Fruit fly (Drosophila melanogaster) whole organism, embryonic: ENCODE data around the gene CG14442.

Source experiments
- Antp ChIP-seq: fragments of 200-800 bp; sonication (Bioruptor generic); optimal IDR thresholded peaks from 3 replicates; lab custom pipeline; 2016; ENCODE audit warnings: missing biosample characterization, missing genetic modification characterization
- Atf3 ChIP-seq: fragments of 200-800 bp; sonication (Bioruptor generic); optimal IDR thresholded peaks from 3 replicates; lab custom pipeline; 2016; ENCODE audit warnings: missing biosample characterization, missing genetic modification characterization
- CG10209 ChIP-seq: fragments of 200-800 bp; sonication (Bioruptor generic); optimal IDR thresholded peaks from 3 replicates; lab custom pipeline; 2017; ENCODE audit warnings: missing biosample characterization, mild to moderate bottlenecking, missing genetic modification characterization, missing genetic modification reagents
- CG10431 ChIP-seq: fragments of 200-800 bp; sonication (Bioruptor generic); optimal IDR thresholded peaks from 3 replicates; lab custom pipeline; 2018; ENCODE audit warnings: missing biosample characterization, mild to moderate bottlenecking, missing genetic modification characterization
- CG10462 ChIP-seq: fragments of 200-800 bp; sonication (Bioruptor generic); optimal IDR thresholded peaks from 2 replicates; lab custom pipeline; 2016; ENCODE audit warnings: missing biosample characterization, missing genetic modification characterization
- CG11247 ChIP-seq: fragments of 200-800 bp; sonication (Bioruptor generic); IDR thresholded peaks from 2 replicates; pipeline ENCODE4 v1.3.6; 2022; ENCODE audit warnings: missing biosample characterization, missing genetic modification characterization
- CG11456 ChIP-seq: fragments of 200-800 bp; sonication (Bioruptor generic); IDR thresholded peaks from 3 replicates; pipeline ENCODE4 v1.3.6; 2022; ENCODE audit warnings: missing biosample characterization, missing genetic modification characterization
- CG13624 ChIP-seq: fragments of 200-800 bp; sonication (Bioruptor generic); optimal IDR thresholded peaks from 2 replicates; lab custom pipeline; 2016; ENCODE audit warnings: missing biosample characterization, missing genetic modification characterization
- CG15479 ChIP-seq: fragments of 200-800 bp; sonication (Bioruptor generic); optimal IDR thresholded peaks from 3 replicates; lab custom pipeline; 2019; ENCODE audit warnings: missing biosample characterization, mild to moderate bottlenecking, missing genetic modification characterization, moderate library complexity
- CG1647 ChIP-seq: fragments of 200-800 bp; sonication (Bioruptor generic); optimal IDR thresholded peaks from 3 replicates; lab custom pipeline; 2016; ENCODE audit warnings: missing biosample characterization, missing genetic modification characterization
- CG17186 ChIP-seq: fragments of 200-800 bp; sonication (Bioruptor generic); optimal IDR thresholded peaks from 3 replicates; lab custom pipeline; 2017; ENCODE audit warnings: missing biosample characterization, missing genetic modification reagents, missing genetic modification characterization
- CG17359 ChIP-seq: fragments of 200-800 bp; sonication (Bioruptor generic); optimal IDR thresholded peaks from 3 replicates; lab custom pipeline; 2018; ENCODE audit warnings: missing biosample characterization, mild to moderate bottlenecking, missing genetic modification characterization, moderate library complexity
- CG2116 ChIP-seq: fragments of 200-800 bp; sonication (Bioruptor generic); optimal IDR thresholded peaks from 3 replicates; lab custom pipeline; 2018; ENCODE audit warnings: missing biosample characterization, mild to moderate bottlenecking, missing genetic modification characterization
- CG43689 ChIP-seq: fragments of 200-800 bp; sonication (Bioruptor generic); IDR thresholded peaks from 2 replicates; pipeline ENCODE4 v1.3.6; 2022; ENCODE audit warnings: missing biosample characterization, missing genetic modification characterization
- CG4707 ChIP-seq: fragments of 200-800 bp; sonication (Bioruptor generic); optimal IDR thresholded peaks from 2 replicates; lab custom pipeline; 2018; ENCODE audit warnings: missing biosample characterization, mild to moderate bottlenecking, missing genetic modification characterization, moderate library complexity
- CG4854 ChIP-seq: fragments of 200-800 bp; sonication (Bioruptor generic); optimal IDR thresholded peaks from 2 replicates; lab custom pipeline; 2016; ENCODE audit warnings: missing biosample characterization, missing genetic modification characterization, inconsistent platforms
- CG6813 ChIP-seq: fragments of 200-800 bp; sonication (Bioruptor generic); optimal IDR thresholded peaks from 2 replicates; lab custom pipeline; 2017; ENCODE audit warnings: missing biosample characterization, missing genetic modification characterization, mild to moderate bottlenecking, moderate library complexity, missing genetic modification reagents
- CG8478 ChIP-seq: fragments of >200 bp; optimal IDR thresholded peaks from 2 replicates; lab custom pipeline; 2018
- D19B ChIP-seq: fragments of 200-800 bp; sonication (Bioruptor generic); optimal IDR thresholded peaks from 2 replicates; lab custom pipeline; 2017; ENCODE audit warnings: missing biosample characterization, mild to moderate bottlenecking, missing genetic modification characterization
- Dbx ChIP-seq: fragments of 200-800 bp; sonication (Bioruptor generic); IDR thresholded peaks from 3 replicates; pipeline ENCODE4 v1.3.6; 2022; ENCODE audit warnings: missing biosample characterization, missing genetic modification characterization
- Deaf1 ChIP-seq: fragments of 200-800 bp; optimal IDR thresholded peaks from 3 replicates; lab custom pipeline; 2019; ENCODE audit warnings: missing biosample characterization, mild to moderate bottlenecking, missing genetic modification characterization, moderate library complexity
- Dek ChIP-seq: fragments of 200-800 bp; sonication (Bioruptor generic); optimal IDR thresholded peaks from 3 replicates; lab custom pipeline; 2019; ENCODE audit warnings: missing biosample characterization, mild to moderate bottlenecking, missing genetic modification characterization, moderate library complexity
- Dref ChIP-seq: fragments of 200-800 bp; sonication (Bioruptor generic); IDR thresholded peaks from 2 replicates; pipeline ENCODE4 v1.3.6; 2022; ENCODE audit warnings: missing biosample characterization, missing genetic modification characterization
- E2f1 ChIP-seq: fragments of 200-800 bp; sonication (Bioruptor generic); IDR thresholded peaks from 2 replicates; pipeline ENCODE4 v1.3.6; 2022; ENCODE audit warnings: missing biosample characterization, missing genetic modification characterization
- E2f2 ChIP-seq: fragments of 200-800 bp; sonication (Bioruptor generic); IDR thresholded peaks from 2 replicates; pipeline ENCODE4 v1.3.6; 2022; ENCODE audit warnings: missing biosample characterization, missing genetic modification characterization
- Eip74EF ChIP-seq, 2 experiments: fragments of 200-800 bp in 1 of 2; fragments of >200 bp in 1 of 2; sonication (Bioruptor generic) in 1 of 2; optimal IDR thresholded peaks; 2 replicates each; lab custom pipeline; 2017 to 2019; ENCODE audit warnings: missing biosample characterization in 2 of 2, missing genetic modification characterization in 2 of 2, mild to moderate bottlenecking in 1 of 2, moderate library complexity in 1 of 2
- Ets65A ChIP-seq: fragments of 200-800 bp; sonication (Bioruptor generic); peaks from one replicate; lab custom pipeline; 2016; ENCODE audit warnings: missing biosample characterization, missing genetic modification characterization
- HLH4C ChIP-seq: fragments of 200-800 bp; sonication (Bioruptor generic); IDR thresholded peaks from 3 replicates; pipeline ENCODE4 v1.3.6; 2022; ENCODE audit warnings: missing biosample characterization, missing genetic modification characterization; ENCODE audit not compliant: partially characterized antibody
- Hr51 ChIP-seq, 2 experiments: fragments of 200-800 bp; sonication (Bioruptor generic); optimal IDR thresholded peaks; 2 replicates in 1 of 2; 3 replicates in 1 of 2; lab custom pipeline; 2016 to 2018; ENCODE audit warnings: missing biosample characterization in 2 of 2, missing genetic modification characterization in 2 of 2, mild to moderate bottlenecking in 1 of 2, moderate library complexity in 1 of 2
- Lpt ChIP-seq: fragments of >200 bp; optimal IDR thresholded peaks from 2 replicates; lab custom pipeline; 2018; ENCODE audit warnings: missing biosample characterization, missing genetic modification characterization
- Med ChIP-seq: fragments of 200-800 bp; sonication (Bioruptor generic); peaks from one replicate; lab custom pipeline; 2016; ENCODE audit warnings: missing biosample characterization, missing genetic modification characterization, mild to moderate bottlenecking, inconsistent platforms, moderate library complexity
- NC2α ChIP-seq: fragments of 200-800 bp; sonication (Bioruptor generic); optimal IDR thresholded peaks from 2 replicates; lab custom pipeline; 2016; ENCODE audit warnings: missing biosample characterization, missing genetic modification characterization
- Optix ChIP-seq: fragments of 200-800 bp; sonication (Bioruptor generic); IDR thresholded peaks from 3 replicates; pipeline ENCODE4 v1.3.6; 2022; ENCODE audit warnings: missing biosample characterization, missing genetic modification characterization
- Sox100B ChIP-seq: fragments of 200-800 bp; sonication (Bioruptor generic); optimal IDR thresholded peaks from 3 replicates; lab custom pipeline; 2018; ENCODE audit warnings: missing biosample characterization, mild to moderate bottlenecking, missing genetic modification characterization
- Tbp ChIP-seq: fragments of >200 bp; optimal IDR thresholded peaks from 2 replicates; lab custom pipeline; 2018; ENCODE audit warnings: missing biosample characterization, missing genetic modification characterization
- Vsx1 ChIP-seq: fragments of 200-800 bp; sonication (Bioruptor generic); optimal IDR thresholded peaks from 2 replicates; lab custom pipeline; 2017; ENCODE audit warnings: missing biosample characterization, mild to moderate bottlenecking, missing genetic modification characterization, missing genetic modification reagents
- bab2 ChIP-seq: fragments of 200-800 bp; sonication (Bioruptor generic); optimal IDR thresholded peaks from 2 replicates; lab custom pipeline; 2016; ENCODE audit warnings: missing biosample characterization, missing genetic modification characterization
- ci ChIP-seq: fragments of 200-800 bp; sonication (Bioruptor generic); IDR thresholded peaks from 3 replicates; pipeline ENCODE4 v1.3.6; 2022; ENCODE audit warnings: missing biosample characterization, missing genetic modification characterization
- corto ChIP-seq: fragments of 200-800 bp; sonication (Bioruptor generic); optimal IDR thresholded peaks from 2 replicates; lab custom pipeline; 2016; ENCODE audit warnings: missing biosample characterization, mild to moderate bottlenecking, missing genetic modification characterization, moderate library complexity
- dati ChIP-seq: fragments of 200-800 bp; sonication (Bioruptor generic); IDR thresholded peaks from 2 replicates; pipeline ENCODE4 v1.3.6; 2022; ENCODE audit warnings: missing biosample characterization, missing genetic modification characterization
- gcm2 ChIP-seq: fragments of 200-800 bp; sonication (Bioruptor generic); optimal IDR thresholded peaks from 2 replicates; lab custom pipeline; 2016; ENCODE audit warnings: missing biosample characterization, missing genetic modification characterization
- gfzf ChIP-seq: fragments of 200-800 bp; sonication (Bioruptor generic); optimal IDR thresholded peaks from 2 replicates; lab custom pipeline; 2016; ENCODE audit warnings: missing biosample characterization, mild to moderate bottlenecking, missing genetic modification characterization, moderate library complexity
- gsb ChIP-seq: fragments of 200-800 bp; sonication (Bioruptor generic); IDR thresholded peaks from 2 replicates; pipeline ENCODE4 v1.3.6; 2022; ENCODE audit warnings: missing biosample characterization, missing genetic modification characterization
- lab ChIP-seq: fragments of 200-800 bp; sonication (Bioruptor generic); optimal IDR thresholded peaks from 3 replicates; lab custom pipeline; 2017; ENCODE audit warnings: missing biosample characterization, missing genetic modification characterization, mild to moderate bottlenecking, moderate library complexity, missing genetic modification reagents
- luna ChIP-seq: fragments of 200-800 bp; sonication (Bioruptor generic); optimal IDR thresholded peaks from 2 replicates; lab custom pipeline; 2016; ENCODE audit warnings: missing biosample characterization, missing genetic modification characterization
- otp ChIP-seq: fragments of 200-800 bp; sonication (Bioruptor generic); IDR thresholded peaks from 3 replicates; pipeline ENCODE4, ENCODE4 v1.3.6; 2022; ENCODE audit warnings: missing biosample characterization, missing genetic modification characterization
- pan ChIP-seq, 4 experiments: fragments of >200 bp in 3 of 4; fragments of 200-800 bp in 1 of 4; sonication (Bioruptor generic) in 1 of 4; optimal IDR thresholded peaks in 3 of 4; IDR thresholded peaks in 1 of 4; 2 replicates each; pipeline versions ENCODE4 v1.3.6 to Lab custom; 2017 to 2022; ENCODE audit warnings: missing biosample characterization in 2 of 4, missing genetic modification characterization in 2 of 4, mixed read lengths in 1 of 4
- peb ChIP-seq: fragments of 200-800 bp; sonication (Bioruptor generic); IDR thresholded peaks from 2 replicates; pipeline ENCODE4 v1.3.6; 2022; ENCODE audit warnings: missing biosample characterization, missing genetic modification characterization
- row ChIP-seq: fragments of 200-800 bp; sonication (Bioruptor generic); IDR thresholded peaks from 3 replicates; pipeline ENCODE4 v1.3.6; 2022; ENCODE audit warnings: missing biosample characterization, missing genetic modification characterization
- tgo ChIP-seq: fragments of 200-800 bp; sonication (Bioruptor generic); IDR thresholded peaks from 3 replicates; pipeline ENCODE4 v1.3.6; 2022; ENCODE audit warnings: missing biosample characterization, missing genetic modification characterization
- zf30C ChIP-seq: fragments of 200-800 bp; sonication (Bioruptor generic); optimal IDR thresholded peaks from 3 replicates; lab custom pipeline; 2018; ENCODE audit warnings: missing biosample characterization, mild to moderate bottlenecking, missing genetic modification characterization
- zfh2 ChIP-seq: fragments of 200-800 bp; sonication (Bioruptor generic); optimal IDR thresholded peaks from 2 replicates; lab custom pipeline; 2016; ENCODE audit warnings: missing biosample characterization, missing genetic modification characterization

CG14442 gene

dm6 chrX:6719259-6719658 lies 24.5 kb upstream of the CG14442 start (continued):
- TF ChIP-seq CG2116 (no peak), ci (GFP tag; lab: Robert Waterston, UW) (peak; percentile 40; the same call in 1 of the 3 replicates), gcm2 (no peak), row (GFP tag; lab: Robert Waterston, UW) (peak; percentile 28; the same call in 1 of the 3 replicates), Antp (GFP tag; lab: Kevin White, UChicago) (no peak), Dbx (GFP tag; lab: Robert Waterston, UW) (no peak), Lpt (GFP tag; lab: Kevin White, UChicago) (no peak), CG17186 (GFP tag; lab: Kevin White, UChicago) (no peak), Ets65A (GFP tag; lab: Kevin White, UChicago) (no peak), CG11247 (GFP tag; lab: Robert Waterston, UW) (no peak), Med (GFP tag; lab: Kevin White, UChicago) (peak; percentile 62), bab2 (GFP tag; lab: Kevin White, UChicago) (no peak), Optix (no peak), CG11456 (no peak), CG13624 (no peak), CG10431 (no peak), CG10462 (GFP tag; lab: Kevin White, UChicago) (no peak), zfh2 (GFP tag; lab: Kevin White, UChicago) (no peak), peb (no peak), lab (GFP tag; lab: Kevin White, UChicago) (peak; percentile 48), Eip74EF (GFP tag; optimal IDR thresholded peaks at IDR 0.05; lab: Kevin White, UChicago) (no peak), gfzf (no peak), otp (GFP tag; lab: Robert Waterston, UW) (no peak), D19B (no peak), HLH4C (GFP tag; lab: Robert Waterston, UW) (no peak), CG17359 (tag; lab: Kevin White, UChicago) (peak; percentile 47), corto (GFP tag; lab: Kevin White, UChicago) (no peak), zf30C (GFP tag; lab: Kevin White, UChicago) (peak; percentile 55), Hr51 (GFP tag; optimal IDR thresholded peaks at IDR 0.05; lab: Kevin White, UChicago) (peak in 1 of 2 experiments; percentile 27), E2f2 (GFP tag; lab: Robert Waterston, UW) (no peak), Dek (tag; lab: Kevin White, UChicago) (peak; percentile 20), Deaf1 (no peak), CG10209 (GFP tag; lab: Kevin White, UChicago) (no peak), gsb (GFP tag; lab: Robert Waterston, UW) (no peak), Atf3 (GFP tag; lab: Kevin White, UChicago) (no peak), CG4707 (no peak), Sox100B (GFP tag; lab: Kevin White, UChicago) (no peak), CG4854 (GFP tag; lab: Kevin White, UChicago) (no peak), dati (no peak), CG15479 (GFP tag; lab: Kevin White, UChicago) (no peak), CG8478 (lab: Kevin White, UChicago) (no peak), pan (optimal IDR thresholded peaks at IDR 0.05; lab: Kevin White, UChicago) (no peak), pan (GFP tag; optimal IDR thresholded peaks at IDR 0.05 in 1 of 2, IDR thresholded peaks at IDR 0.05 in 1 of 2) (peak in 1 of 2 experiments; percentile 33), NC2α (GFP tag; lab: Kevin White, UChicago) (no peak), Dref (GFP tag; lab: Robert Waterston, UW) (no peak), CG43689 (GFP tag; lab: Robert Waterston, UW) (no peak), CG1647 (GFP tag; lab: Kevin White, UChicago) (no peak), E2f1 (GFP tag; lab: Robert Waterston, UW) (no peak), CG6813 (GFP tag; lab: Kevin White, UChicago) (no peak), Vsx1 (no peak), tgo (no peak), luna (no peak), Tbp (no peak)
